Worm (Caenorhabditis elegans): ENCODE measurements around the gene aos-1.
A peak's percentile ranks its signal among the peaks of the same experiment; 100 is the strongest.

The aos-1 gene

ce11 chrV:10174632-10175075 lies 44.6 kb upstream of the aos-1 start (continued):
- TF ChIP-seq F49E8.2 (tag; optimal IDR thresholded peaks at IDR 0.05; ENCODE audit: insufficient read depth) (no peak), egrh-3 (GFP tag; IDR thresholded peaks at IDR 0.05) (no peak), snpc-1.3 (tag; optimal IDR thresholded peaks at IDR 0.05; ENCODE audit: insufficient read depth) (no peak), zfh-2 (GFP tag; conservative IDR thresholded peaks at IDR 0.05) (no peak), nfya-1 (tag; optimal IDR thresholded peaks at IDR 0.05; ENCODE audit: borderline replicate concordance, insufficient read depth) (no peak), nhr-179 (tag; optimal IDR thresholded peaks at IDR 0.05) (no peak), ztf-18 (tag; optimal IDR thresholded peaks at IDR 0.05) (no peak), mcd-1 (GFP tag; IDR thresholded peaks at IDR 0.05) (peak; percentile 61), akir-1 (GFP tag; optimal IDR thresholded peaks at IDR 0.05) (no peak), nhr-120 (GFP tag; IDR thresholded peaks at IDR 0.05) (no peak), C06A6.2 (GFP tag; conservative IDR thresholded peaks at IDR 0.05) (0 out of 2 replicates have a peak, but pooled peaks have one; percentile 30), F23B12.7 (tag; optimal IDR thresholded peaks at IDR 0.05; ENCODE audit: insufficient read depth) (no peak), nfyb-1 (GFP tag; IDR thresholded peaks at IDR 0.05) (peak; percentile 85), ceh-58 (GFP tag; IDR thresholded peaks at IDR 0.05) (no peak), mxl-1 (tag; optimal IDR thresholded peaks at IDR 0.05) (no peak), nhr-90 (tag; optimal IDR thresholded peaks at IDR 0.05) (no peak), madf-6 (GFP tag; IDR thresholded peaks at IDR 0.05) (no peak), cebp-1 (GFP tag; IDR thresholded peaks at IDR 0.05) (no peak), cebp-1 (tag; optimal IDR thresholded peaks at IDR 0.05) (peak; percentile 71), ccch-3 (GFP tag; optimal IDR thresholded peaks at IDR 0.05) (no peak), T07F8.4 (tag; optimal IDR thresholded peaks at IDR 0.05) (no peak), nhr-80 (tag; optimal IDR thresholded peaks at IDR 0.05) (no peak), K12H6.12 (tag; optimal IDR thresholded peaks at IDR 0.05) (peak; percentile 83), ztf-6 (GFP tag; IDR thresholded peaks at IDR 0.05) (no peak), dox-1 (GFP tag; IDR thresholded peaks at IDR 0.05) (0 out of 2 replicates have a peak, but pooled peaks have one; percentile 51), lin-40 (tag; optimal IDR thresholded peaks at IDR 0.05) (peak; percentile 63), Y56A3A.18 (GFP tag; IDR thresholded peaks at IDR 0.05) (no peak)

- no peak for TF ChIP-seq F49E8.2 (tag; optimal IDR thresholded peaks at IDR 0.05; ENCODE audit: insufficient read depth)
- TF ChIP-seq D2030.7 (GFP tag; IDR thresholded peaks at IDR 0.05), result no peak
- no peak for TF ChIP-seq hlh-12 (tag; optimal IDR thresholded peaks at IDR 0.05)
- no peak for TF ChIP-seq madf-6 (GFP tag; IDR thresholded peaks at IDR 0.05)
- no peak for TF ChIP-seq rpc-1 (optimal IDR thresholded peaks at IDR 0.05)
- TF ChIP-seq rpc-1 (tag; optimal IDR thresholded peaks at IDR 0.05), result no peak
- TF ChIP-seq hlh-26 (GFP tag; conservative IDR thresholded peaks at IDR 0.05), result no peak
- TF ChIP-seq ets-4 (GFP tag; optimal IDR thresholded peaks at IDR 0.05), result no peak
Observed at ce11 chrV:10173653-10174052, 43.6 kb upstream of the aos-1 start, which contains the start of gene egl-3. Gene egl-3, minus strand, starts transcription at chrV:10173753.

- TF ChIP-seq lin-35 (GFP tag; optimal IDR thresholded peaks at IDR 0.05), result peak in 1 of 3 experiments; percentile 18
- TF ChIP-seq lin-54 (GFP tag; optimal IDR thresholded peaks at IDR 0.05), result no peak
- TF ChIP-seq Y53F4B.3 (GFP tag; IDR thresholded peaks at IDR 0.05), result no peak
- no peak for TF ChIP-seq ccch-3 (GFP tag; optimal IDR thresholded peaks at IDR 0.05)
- TF ChIP-seq let-526 (GFP tag; IDR thresholded peaks at IDR 0.05), result no peak
- peak; percentile 5 for TF ChIP-seq lin-40 (tag; optimal IDR thresholded peaks at IDR 0.05)
- TF ChIP-seq unc-130 (GFP tag; optimal IDR thresholded peaks at IDR 0.05), result no peak
- no peak for TF ChIP-seq T26A5.8 (tag; optimal IDR thresholded peaks at IDR 0.05)
- no peak for TF ChIP-seq cebp-1 (GFP tag; IDR thresholded peaks at IDR 0.05)
- peak; percentile 1 for TF ChIP-seq cebp-1 (tag; optimal IDR thresholded peaks at IDR 0.05)
- no peak for TF ChIP-seq ceh-27 (GFP tag; optimal IDR thresholded peaks at IDR 0.05)
Observed at ce11 chrV:10168870-10169269, 38.8 kb upstream of the aos-1 start.
